Fruit fly (Drosophila melanogaster): ENCODE results near the gene Drak.

Drak gene

dm6 chrX:11576540-11576939 is 83.6 kb downstream of the Drak start, which contains the start of gene CG11695:
TSS of gene CG11695 (plus strand) at chrX:11576883.
- TF ChIP-seq CG30020 (tag; optimal IDR thresholded peaks at IDR 0.05) (peak; percentile 52), nau (GFP tag; optimal IDR thresholded peaks at IDR 0.05) (no peak), scrt (GFP tag; optimal IDR thresholded peaks at IDR 0.05) (no peak), Ets65A (GFP tag) (peak; percentile 70), zen2 (GFP tag; IDR thresholded peaks at IDR 0.05; ENCODE audit: partially characterized antibody) (no peak), Oaz (GFP tag; IDR thresholded peaks at IDR 0.05) (0 out of 2 replicates have a peak, but pooled peaks have one; percentile 42), Chrac-16 (GFP tag; optimal IDR thresholded peaks at IDR 0.05) (peak; percentile 60), CG10321 (GFP tag; IDR thresholded peaks at IDR 0.05) (no peak), stwl (tag; optimal IDR thresholded peaks at IDR 0.05) (peak; percentile 34), Dfd (GFP tag; optimal IDR thresholded peaks at IDR 0.05) (no peak), Ptx1 (GFP tag; IDR thresholded peaks at IDR 0.05) (peak; percentile 70), CG2889 (GFP tag; IDR thresholded peaks at IDR 0.05) (peak; percentile 54; the same call in 1 of the 3 replicates), tio (GFP tag; optimal IDR thresholded peaks at IDR 0.05) (no peak), CG10959 (GFP tag; IDR thresholded peaks at IDR 0.05) (no peak), CG11093 (GFP tag; IDR thresholded peaks at IDR 0.05) (no peak), CG33213 (GFP tag; optimal IDR thresholded peaks at IDR 0.05) (no peak), tup (GFP tag; optimal IDR thresholded peaks at IDR 0.05) (no peak), kay (GFP tag; optimal IDR thresholded peaks at IDR 0.05) (peak; percentile 12), zfh1 (GFP tag; IDR thresholded peaks at IDR 0.05) (peak; percentile 36; the same call in 1 of the 3 replicates), cg (GFP tag; optimal IDR thresholded peaks at IDR 0.05) (no peak), CG12744 (GFP tag; optimal IDR thresholded peaks at IDR 0.05) (no peak), D19A (tag; optimal IDR thresholded peaks at IDR 0.05) (peak; percentile 34), Blimp-1 (GFP tag; optimal IDR thresholded peaks at IDR 0.05) (peak; percentile 41), slp2 (GFP tag; optimal IDR thresholded peaks at IDR 0.05) (no peak), NFAT (GFP tag; IDR thresholded peaks at IDR 0.05) (peak; percentile 70), mld (GFP tag; IDR thresholded peaks at IDR 0.05; ENCODE audit: partially characterized antibody) (no peak), CG32772 (GFP tag; IDR thresholded peaks at IDR 0.05) (no peak), Fer3 (tag; optimal IDR thresholded peaks at IDR 0.05) (peak; percentile 72), pros (GFP tag; optimal IDR thresholded peaks at IDR 0.05) (peak; percentile 14), Kr (GFP tag; optimal IDR thresholded peaks at IDR 0.05) (no peak), Fer1 (GFP tag; optimal IDR thresholded peaks at IDR 0.05) (peak; percentile 73), Ravus (GFP tag; IDR thresholded peaks at IDR 0.05) (no peak; the same call in 1 of the 2 replicates), CG1602 (GFP tag; optimal IDR thresholded peaks at IDR 0.05) (peak; percentile 60), salm (tag; optimal IDR thresholded peaks at IDR 0.05) (peak; percentile 27), stc (GFP tag; IDR thresholded peaks at IDR 0.05) (no peak; the same call in 1 of the 2 replicates), insv (GFP tag; optimal IDR thresholded peaks at IDR 0.05) (peak in 1 of 2 experiments; percentile 0), Ada2b (GFP tag; IDR thresholded peaks at IDR 0.05) (peak; percentile 65), crol (GFP tag; IDR thresholded peaks at IDR 0.05) (no peak), odd (GFP tag; optimal IDR thresholded peaks at IDR 0.05) (peak; percentile 4), p53 (GFP tag; optimal IDR thresholded peaks at IDR 0.05) (no peak), gcm2 (GFP tag; optimal IDR thresholded peaks at IDR 0.05) (no peak), ro (GFP tag; IDR thresholded peaks at IDR 0.05) (no peak), Sry-δ (GFP tag; optimal IDR thresholded peaks at IDR 0.05) (peak; percentile 26), h (optimal IDR thresholded peaks at IDR 0.05) (no peak), dm (GFP tag; optimal IDR thresholded peaks at IDR 0.05) (no peak), CG4617 (GFP tag; optimal IDR thresholded peaks at IDR 0.05; ENCODE audit: borderline replicate concordance) (peak; percentile 80), schlank (tag; optimal IDR thresholded peaks at IDR 0.05) (peak; percentile 36), CG7372 (GFP tag; IDR thresholded peaks at IDR 0.05) (peak; percentile 24; the same call in 1 of the 2 replicates), sens-2 (GFP tag; IDR thresholded peaks at IDR 0.05) (no peak), CG11398 (GFP tag; optimal IDR thresholded peaks at IDR 0.05) (no peak), gt (GFP tag; IDR thresholded peaks at IDR 0.05) (no peak), CG2202 (tag; optimal IDR thresholded peaks at IDR 0.05) (no peak), slbo (GFP tag; IDR thresholded peaks at IDR 0.05) (peak; percentile 80)

All from whole organism, embryonic.